Fruit fly (Drosophila melanogaster): ENCODE measurements around the gene Ilp8.
A peak's percentile ranks its signal among the peaks of the same experiment; 100 is the strongest.

The Ilp8 gene

DNA sequence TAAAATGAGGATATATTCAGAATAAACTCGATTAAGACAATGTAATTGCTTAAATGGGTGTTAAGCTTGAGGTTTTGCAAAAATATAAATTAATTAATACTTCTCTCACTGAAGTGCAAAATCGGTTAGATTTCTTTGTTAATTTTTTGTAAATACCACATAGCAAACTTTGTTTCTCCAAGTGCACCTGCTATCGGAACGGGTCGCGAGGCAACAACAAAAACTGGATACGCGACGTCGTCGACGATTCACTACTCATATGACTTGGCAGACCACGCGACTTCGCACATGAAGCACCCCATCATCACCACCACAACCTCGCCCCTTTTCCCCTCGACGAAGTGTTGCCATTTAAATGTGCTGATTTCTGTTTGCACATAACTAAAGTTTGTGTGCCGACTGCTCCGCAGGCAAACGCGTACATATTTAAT lies 24.8 kb downstream of the Ilp8 start (continued):
- no peak for TF ChIP-seq HLH54F (GFP tag; optimal IDR thresholded peaks at IDR 0.05)
- no peak for TF ChIP-seq CG3726 (GFP tag; IDR thresholded peaks at IDR 0.05)
- no peak for TF ChIP-seq CHES-1-like (GFP tag; optimal IDR thresholded peaks at IDR 0.05)
- TF ChIP-seq CG6272 (GFP tag; IDR thresholded peaks at IDR 0.05): no peak
- TF ChIP-seq nau (GFP tag; optimal IDR thresholded peaks at IDR 0.05): no peak
- no peak for TF ChIP-seq tll (GFP tag; optimal IDR thresholded peaks at IDR 0.05)
- 0 out of 2 replicates have a peak, but pooled peaks have one; percentile 14 for TF ChIP-seq GATAe (GFP tag; conservative IDR thresholded peaks at IDR 0.05)
- TF ChIP-seq CG14441 (GFP tag; IDR thresholded peaks at IDR 0.05): peak; percentile 54
- no peak for TF ChIP-seq Side (GFP tag; optimal IDR thresholded peaks at IDR 0.05)
- TF ChIP-seq Atf6 (GFP tag; IDR thresholded peaks at IDR 0.05): peak; percentile 43
- no peak for TF ChIP-seq mam (GFP tag; optimal IDR thresholded peaks at IDR 0.05)
- peak; percentile 16; the same call in 1 of the 2 replicates for TF ChIP-seq ranshi (GFP tag; IDR thresholded peaks at IDR 0.05)
- TF ChIP-seq Gsc (GFP tag; IDR thresholded peaks at IDR 0.05): no peak
- no peak for TF ChIP-seq ci (GFP tag; IDR thresholded peaks at IDR 0.05)
- no peak for TF ChIP-seq CG4424 (GFP tag; optimal IDR thresholded peaks at IDR 0.05)
- TF ChIP-seq fu2 (GFP tag; optimal IDR thresholded peaks at IDR 0.05): no peak
- TF ChIP-seq HmgD (GFP tag; optimal IDR thresholded peaks at IDR 0.05): no peak
- TF ChIP-seq Blimp-1 (GFP tag; optimal IDR thresholded peaks at IDR 0.05): no peak
- TF ChIP-seq dimm (GFP tag; IDR thresholded peaks at IDR 0.05): no peak
- TF ChIP-seq emc (GFP tag; optimal IDR thresholded peaks at IDR 0.05): no peak
- TF ChIP-seq sna (GFP tag; IDR thresholded peaks at IDR 0.05; ENCODE audit: partially characterized antibody): no peak
- TF ChIP-seq abd-A (tag; optimal IDR thresholded peaks at IDR 0.05): no peak
- TF ChIP-seq CG7745 (tag; optimal IDR thresholded peaks at IDR 0.05): no peak
- TF ChIP-seq crp (GFP tag; optimal IDR thresholded peaks at IDR 0.05): no peak
- TF ChIP-seq sqz (GFP tag; optimal IDR thresholded peaks at IDR 0.05): no peak
- no peak for TF ChIP-seq ssp (GFP tag; IDR thresholded peaks at IDR 0.05)
- peak; percentile 38; the same call in 1 of the 3 replicates for TF ChIP-seq tgo (GFP tag; IDR thresholded peaks at IDR 0.05)
- TF ChIP-seq peb (GFP tag; IDR thresholded peaks at IDR 0.05): 0 out of 2 replicates have a peak, but pooled peaks have one; percentile 16
- no peak for TF ChIP-seq CG4730 (GFP tag; IDR thresholded peaks at IDR 0.05)
- TF ChIP-seq Drgx (GFP tag; IDR thresholded peaks at IDR 0.05): peak; percentile 56; the same call in 1 of the 2 replicates
- no peak for TF ChIP-seq CG8478 (optimal IDR thresholded peaks at IDR 0.05)
- peak; percentile 8 for TF ChIP-seq Ssrp (tag; optimal IDR thresholded peaks at IDR 0.05)
- TF ChIP-seq CG8281 (tag; optimal IDR thresholded peaks at IDR 0.05): no peak
- no peak for TF ChIP-seq ems (GFP tag; optimal IDR thresholded peaks at IDR 0.05)
- TF ChIP-seq ATbp (GFP tag; optimal IDR thresholded peaks at IDR 0.05): no peak
- no peak for TF ChIP-seq Dp (GFP tag; optimal IDR thresholded peaks at IDR 0.05)
- TF ChIP-seq insv (GFP tag; optimal IDR thresholded peaks at IDR 0.05): no peak
- TF ChIP-seq Lhr (GFP tag; optimal IDR thresholded peaks at IDR 0.05): no peak
- TF ChIP-seq CG8924 (tag; optimal IDR thresholded peaks at IDR 0.05): peak; percentile 10
- TF ChIP-seq zen (tag; optimal IDR thresholded peaks at IDR 0.05): no peak
- TF ChIP-seq gfzf (GFP tag; optimal IDR thresholded peaks at IDR 0.05): no peak
- peak; percentile 43 for TF ChIP-seq CG15269 (tag; optimal IDR thresholded peaks at IDR 0.05)
- no peak for TF ChIP-seq Six4 (GFP tag; optimal IDR thresholded peaks at IDR 0.05)
- TF ChIP-seq CG7928 (GFP tag; optimal IDR thresholded peaks at IDR 0.05): no peak
- no peak for TF ChIP-seq CG31365 (tag; optimal IDR thresholded peaks at IDR 0.05)
- TF ChIP-seq bowl (GFP tag; IDR thresholded peaks at IDR 0.05): no peak
- no peak for TF ChIP-seq CG18599 (GFP tag; optimal IDR thresholded peaks at IDR 0.05)
- no peak for TF ChIP-seq CG2116 (GFP tag; optimal IDR thresholded peaks at IDR 0.05)
- TF ChIP-seq Awh (GFP tag; IDR thresholded peaks at IDR 0.05): no peak
- TF ChIP-seq knrl (GFP tag; IDR thresholded peaks at IDR 0.05; ENCODE audit: partially characterized antibody): no peak
- no peak for TF ChIP-seq run (tag; optimal IDR thresholded peaks at IDR 0.05)
